Worm (Caenorhabditis elegans) whole organism, L1 larva: ENCODE data around the gene sas-4.

Experiments
- C04F5.9 ChIP-seq: sonication (generic microtip); optimal IDR thresholded peaks from 2 replicates; lab custom pipeline; 2016; ENCODE audit warnings: missing genetic modification characterization, missing compliant biosample characterization
- C34B4.2 ChIP-seq: sonication (generic microtip); optimal IDR thresholded peaks from 2 replicates; lab custom pipeline; 2017; ENCODE audit warnings: mild to moderate bottlenecking, missing genetic modification characterization, missing compliant biosample characterization
- F16B12.6 ChIP-seq: fragments of 150-350 bp; optimal IDR thresholded peaks from 2 replicates; lab custom pipeline; 2014; ENCODE audit warnings: missing biosample characterization, missing genetic modification characterization
- Y116A8C.19 ChIP-seq: sonication (generic microtip); optimal IDR thresholded peaks from 2 replicates; lab custom pipeline; 2016; ENCODE audit warnings: missing compliant biosample characterization, missing genetic modification characterization, borderline replicate concordance
- aha-1 ChIP-seq: fragments of 150-350 bp; optimal IDR thresholded peaks from 2 replicates; lab custom pipeline; 2014; ENCODE audit warnings: missing biosample characterization, missing genetic modification characterization
- alr-1 ChIP-seq: fragments of 200-800 bp; sonication (Bioruptor generic); optimal IDR thresholded peaks from 2 replicates; lab custom pipeline; 2018; ENCODE audit warnings: borderline replicate concordance, mild to moderate bottlenecking, missing genetic modification characterization, missing compliant biosample characterization
- ama-1 ChIP-seq: fragments of 150-350 bp; optimal IDR thresholded peaks from 2 replicates; lab custom pipeline; 2014
- blmp-1 ChIP-seq: fragments of 150-350 bp; optimal IDR thresholded peaks from 2 replicates; lab custom pipeline; 2014; ENCODE audit warnings: missing biosample characterization, missing genetic modification characterization
- ceh-90 ChIP-seq: sonication (generic microtip); optimal IDR thresholded peaks from 2 replicates; lab custom pipeline; 2016; ENCODE audit warnings: missing genetic modification characterization, missing compliant biosample characterization
- dpl-1 ChIP-seq, 3 experiments: fragments of 150-350 bp in 2 of 3; sonication (generic microtip) in 1 of 3; optimal IDR thresholded peaks; 2 replicates each; lab custom pipeline; 2014 to 2017; ENCODE audit warnings: missing biosample characterization in 3 of 3, missing genetic modification characterization in 3 of 3, missing genetic modification reagents in 3 of 3
- dsc-1 ChIP-seq: sonication (generic microtip); optimal IDR thresholded peaks from 2 replicates; lab custom pipeline; 2016; ENCODE audit warnings: mild to moderate bottlenecking, missing genetic modification characterization, missing compliant biosample characterization
- efl-1 ChIP-seq, 4 experiments: fragments of 150-350 bp; optimal IDR thresholded peaks in 3 of 4; peaks in 1 of 4; 1 replicate in 1 of 4; 2 replicates in 3 of 4; lab custom pipeline; 2014; ENCODE audit warnings: missing biosample characterization in 2 of 4, missing genetic modification characterization in 2 of 4, missing genetic modification reagents in 2 of 4
- efl-3 ChIP-seq: fragments of 200-800 bp; sonication (Bioruptor generic); optimal IDR thresholded peaks from 2 replicates; lab custom pipeline; 2018; ENCODE audit warnings: mild to moderate bottlenecking, missing genetic modification characterization, missing compliant biosample characterization
- egl-13 ChIP-seq: sonication (generic microtip); optimal IDR thresholded peaks from 2 replicates; lab custom pipeline; 2016; ENCODE audit warnings: missing genotype, missing genetic modification reagents, missing genetic modification characterization, missing compliant biosample characterization
- egl-27 ChIP-seq, 2 experiments: fragments of 150-350 bp in 1 of 2; sonication (generic microtip); optimal IDR thresholded peaks; 3 replicates each; lab custom pipeline; 2017 to 2018; ENCODE audit warnings: missing biosample characterization in 2 of 2, missing genetic modification characterization in 2 of 2, missing genetic modification reagents in 2 of 2
- fkh-10 ChIP-seq: sonication (generic microtip); optimal IDR thresholded peaks from 2 replicates; lab custom pipeline; 2017; ENCODE audit warnings: missing biosample characterization, missing genetic modification reagents, missing genetic modification characterization
- isw-1 ChIP-seq: fragments of 200-800 bp; sonication (Bioruptor generic); IDR thresholded peaks from 2 replicates; pipeline ENCODE4 v1.3.6; 2022; ENCODE audit warnings: missing genetic modification characterization, missing compliant biosample characterization
- jun-1 ChIP-seq: fragments of 150-350 bp; optimal IDR thresholded peaks from 2 replicates; lab custom pipeline; 2014; ENCODE audit warnings: missing biosample characterization, missing genetic modification reagents, missing genetic modification characterization
- lin-14 ChIP-seq: fragments of 200-800 bp; sonication (Bioruptor generic); optimal IDR thresholded peaks from 2 replicates; lab custom pipeline; 2018; ENCODE audit warnings: mild to moderate bottlenecking, missing genetic modification characterization, moderate library complexity, missing compliant biosample characterization
- lin-15B ChIP-seq: fragments of 150-350 bp; sonication (generic microtip); optimal IDR thresholded peaks from 3 replicates; lab custom pipeline; 2014; ENCODE audit warnings: missing biosample characterization, missing genetic modification characterization
- lsy-2 ChIP-seq, 2 experiments: fragments of 150-350 bp; optimal IDR thresholded peaks; 2 replicates each; lab custom pipeline; 2014; ENCODE audit warnings: missing biosample characterization in 2 of 2, missing genetic modification characterization in 2 of 2
- mab-9 ChIP-seq: fragments of 200-800 bp; sonication (Bioruptor generic); IDR thresholded peaks from 2 replicates; pipeline ENCODE4 v1.3.6; 2022; ENCODE audit warnings: missing genetic modification reagents, missing genetic modification characterization, missing compliant biosample characterization
- mep-1 ChIP-seq: fragments of 150-350 bp; optimal IDR thresholded peaks from 2 replicates; lab custom pipeline; 2014; ENCODE audit warnings: missing biosample characterization, missing genetic modification characterization
- nhr-11 ChIP-seq: fragments of 150-350 bp; optimal IDR thresholded peaks from 2 replicates; lab custom pipeline; 2014; ENCODE audit warnings: missing biosample characterization, missing genetic modification characterization
- nhr-19 ChIP-seq: fragments of 200-800 bp; sonication (Bioruptor generic); conservative IDR thresholded peaks from 2 replicates; pipeline ENCODE4 v1.3.6; 2022; ENCODE audit warnings: missing genetic modification characterization, missing compliant biosample characterization
- nhr-20 ChIP-seq: sonication (generic microtip); optimal IDR thresholded peaks from 2 replicates; lab custom pipeline; 2016; ENCODE audit warnings: mild to moderate bottlenecking, missing genetic modification characterization, missing compliant biosample characterization
- nhr-237 ChIP-seq: fragments of 150-350 bp; optimal IDR thresholded peaks from 2 replicates; lab custom pipeline; 2014; ENCODE audit warnings: missing biosample characterization, missing genetic modification characterization
- nhr-28 ChIP-seq: fragments of 150-350 bp; optimal IDR thresholded peaks from 2 replicates; lab custom pipeline; 2014; ENCODE audit warnings: missing biosample characterization, missing genetic modification characterization
- nhr-71 ChIP-seq: sonication (generic microtip); optimal IDR thresholded peaks from 2 replicates; lab custom pipeline; 2016; ENCODE audit warnings: mild to moderate bottlenecking, missing genetic modification characterization, moderate library complexity, missing compliant biosample characterization
- nhr-77 ChIP-seq: fragments of 150-350 bp; optimal IDR thresholded peaks from 2 replicates; lab custom pipeline; 2014; ENCODE audit warnings: missing biosample characterization, missing genetic modification characterization
- nhr-85 ChIP-seq: sonication (generic microtip); peaks from one replicate; lab custom pipeline; 2016; ENCODE audit warnings: missing genetic modification characterization, inconsistent platforms, missing compliant biosample characterization
- nhr-90 ChIP-seq: sonication (generic microtip); optimal IDR thresholded peaks from 2 replicates; lab custom pipeline; 2016; ENCODE audit warnings: mild to moderate bottlenecking, missing genetic modification characterization, missing compliant biosample characterization; ENCODE audit not compliant: poor library complexity
- pag-3 ChIP-seq: sonication (generic microtip); optimal IDR thresholded peaks from 2 replicates; lab custom pipeline; 2017; ENCODE audit warnings: missing genetic modification characterization, mild to moderate bottlenecking, missing compliant biosample characterization, antibody characterized with exemption, borderline replicate concordance; ENCODE audit not compliant: insufficient read depth
- sox-4 ChIP-seq: sonication (generic microtip); optimal IDR thresholded peaks from 2 replicates; lab custom pipeline; 2016; ENCODE audit warnings: missing genetic modification characterization, missing compliant biosample characterization
- swsn-7 ChIP-seq: sonication (generic microtip); optimal IDR thresholded peaks from 2 replicates; lab custom pipeline; 2016; ENCODE audit warnings: missing genetic modification characterization, missing compliant biosample characterization
- tbx-2 ChIP-seq: sonication (generic microtip); optimal IDR thresholded peaks from 2 replicates; lab custom pipeline; 2016; ENCODE audit warnings: missing genetic modification characterization, missing compliant biosample characterization
- unc-130 ChIP-seq: fragments of 150-350 bp; optimal IDR thresholded peaks from 2 replicates; lab custom pipeline; 2017; ENCODE audit warnings: missing biosample characterization, missing genetic modification characterization, inconsistent platforms
- unc-30 ChIP-seq: sonication (generic microtip); optimal IDR thresholded peaks from 2 replicates; lab custom pipeline; 2017; ENCODE audit warnings: missing biosample characterization, missing genetic modification characterization
- unc-62 ChIP-seq: fragments of 150-350 bp; optimal IDR thresholded peaks from 2 replicates; lab custom pipeline; 2014; ENCODE audit warnings: missing biosample characterization, missing genetic modification reagents, missing genetic modification characterization
- unc-86 ChIP-seq: sonication (generic microtip); optimal IDR thresholded peaks from 2 replicates; lab custom pipeline; 2016; ENCODE audit warnings: missing genetic modification characterization, missing compliant biosample characterization
- xbp-1 ChIP-seq: sonication (generic microtip); optimal IDR thresholded peaks from 2 replicates; lab custom pipeline; 2016; ENCODE audit warnings: missing genetic modification characterization, missing compliant biosample characterization
- zip-4 ChIP-seq: fragments of 200-800 bp; sonication (Bioruptor generic); optimal IDR thresholded peaks from 2 replicates; lab custom pipeline; 2018; ENCODE audit warnings: mild to moderate bottlenecking, missing genetic modification characterization, moderate library complexity, missing compliant biosample characterization
- ztf-11 ChIP-seq, 2 experiments: sonication (generic microtip); optimal IDR thresholded peaks; 2 replicates each; lab custom pipeline; 2016 to 2017; ENCODE audit warnings: missing genetic modification characterization in 2 of 2, missing biosample characterization in 1 of 2, missing compliant biosample characterization in 1 of 2
- ztf-4 ChIP-seq: fragments of 150-350 bp; optimal IDR thresholded peaks from 2 replicates; lab custom pipeline; 2014; ENCODE audit warnings: missing biosample characterization, missing genetic modification characterization

sas-4 gene

ce11 chrIII:8286003-8286402 is 32.4 kb downstream of the sas-4 start:
- no peak for TF ChIP-seq nhr-71 (tag; lab: Kevin White, UChicago)
- TF ChIP-seq nhr-28, result no peak
- TF ChIP-seq aha-1 (tag; lab: Kevin White, UChicago), result no peak
- TF ChIP-seq fkh-10 (GFP tag; lab: Kevin White, UChicago), result peak; percentile 62
- no peak for TF ChIP-seq ztf-4 (tag; lab: Kevin White, UChicago)
- no peak for TF ChIP-seq Y116A8C.19 (tag; lab: Kevin White, UChicago)
- TF ChIP-seq lin-15B, result no peak
- peak; percentile 19 for TF ChIP-seq lin-14 (GFP tag; lab: Kevin White, UChicago)
- TF ChIP-seq swsn-7, result no peak
- TF ChIP-seq blmp-1 (tag; lab: Kevin White, UChicago), result no peak

ce11 chrIII:8283525-8283924 is 34.9 kb downstream of the sas-4 start:
- TF ChIP-seq unc-30 (tag; lab: Kevin White, UChicago) (no peak), isw-1 (GFP tag; lab: Robert Waterston, UW) (no peak), ztf-11 (tag; optimal IDR thresholded peaks at IDR 0.05; lab: Kevin White, UChicago) (peak in 1 of 2 experiments; percentile 69), nhr-11 (tag; lab: Kevin White, UChicago) (no peak), tbx-2 (peak; percentile 47), efl-3 (GFP tag; lab: Kevin White, UChicago) (no peak), nhr-85 (tag; lab: Kevin White, UChicago) (peak; percentile 54), unc-86 (tag; lab: Kevin White, UChicago) (peak; percentile 3)

- TF ChIP-seq nhr-237, result no peak
- no peak for TF ChIP-seq ceh-90 (tag; lab: Kevin White, UChicago)
- no peak for TF ChIP-seq unc-130 (tag; lab: Kevin White, UChicago)
- TF ChIP-seq nhr-90 (tag; lab: Kevin White, UChicago), result no peak
- TF ChIP-seq zip-4 (GFP tag; lab: Kevin White, UChicago), result no peak
- no peak for TF ChIP-seq lsy-2 (tag; optimal IDR thresholded peaks at IDR 0.05; lab: Kevin White, UChicago)
- no peak for TF ChIP-seq nhr-85 (tag; lab: Kevin White, UChicago)
- no peak for TF ChIP-seq dpl-1 (GFP tag; optimal IDR thresholded peaks at IDR 0.05; lab: Kevin White, UChicago)
- no peak for TF ChIP-seq mab-9 (GFP tag; lab: Robert Waterston, UW)
- TF ChIP-seq C04F5.9 (tag; lab: Kevin White, UChicago), result no peak
- TF ChIP-seq, all 84 proteins: peak for 0
Measured at ce11 chrIII:8281310-8281709, 37.1 kb downstream of the sas-4 start.

- TF ChIP-seq aha-1 (tag; lab: Kevin White, UChicago) (no peak), nhr-19 (GFP tag; lab: Robert Waterston, UW) (no peak), ceh-90 (tag; lab: Kevin White, UChicago) (no peak), xbp-1 (tag; lab: Kevin White, UChicago) (no peak), jun-1 (no peak), nhr-28 (no peak), egl-27 (tag; optimal IDR thresholded peaks at IDR 0.05; lab: Kevin White, UChicago) (no peak), pag-3 (no peak), ama-1 (no peak), C34B4.2 (no peak), F16B12.6 (no peak)
Measured at ce11 chrIII:8280352-8280751, 38.0 kb downstream of the sas-4 start.

DNA sequence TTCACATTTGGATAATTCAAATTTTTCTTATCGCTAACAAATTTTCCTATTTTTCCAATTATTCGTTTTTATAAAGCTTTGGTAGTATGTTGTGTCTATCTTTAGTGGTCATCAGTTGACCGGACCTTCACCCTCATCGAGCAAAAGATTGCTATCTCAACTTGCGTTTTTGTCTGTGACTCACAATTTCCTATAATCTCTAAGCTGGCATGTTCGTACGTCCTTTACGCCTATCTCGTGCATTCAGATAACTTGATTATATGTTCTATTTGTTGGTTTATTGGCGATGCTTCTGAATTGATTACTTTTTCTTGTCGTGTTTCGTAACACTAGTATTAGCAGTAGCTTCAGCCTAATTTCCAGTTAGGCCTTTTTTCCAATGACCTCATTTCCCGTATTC is 38.8 kb downstream of the sas-4 start:
- TF ChIP-seq nhr-77 (tag; lab: Kevin White, UChicago) (no peak), nhr-237 (no peak), mep-1 (tag; lab: Kevin White, UChicago) (no peak), egl-13 (tag; lab: Kevin White, UChicago) (no peak), alr-1 (no peak), sox-4 (tag; lab: Kevin White, UChicago) (no peak), tbx-2 (no peak), dsc-1 (tag; lab: Kevin White, UChicago) (no peak), nhr-20 (tag; lab: Kevin White, UChicago) (no peak), efl-1 (optimal IDR thresholded peaks at IDR 0.05; lab: Kevin White, UChicago) (no peak), efl-1 (GFP tag; optimal IDR thresholded peaks at IDR 0.05 in 1 of 2; lab: Kevin White, UChicago) (no peak), nhr-19 (GFP tag; lab: Robert Waterston, UW) (no peak), unc-62 (GFP tag; lab: Kevin White, UChicago) (no peak)
